Worm (Caenorhabditis elegans): Measurements from ENCODE around the gene math-44.
"Not testable (repeated sequence)": the region's sequence is repeated elsewhere in the genome, so short reads cannot be mapped to it uniquely, and the experiment has no call there.

math-44 gene

ce11 chrII:1996237-1996636 lies 7.1 kb downstream of the math-44 start, which contains the start of gene math-20:
Gene math-20 (plus strand): TSS chrII:1996537.
- TF ChIP-seq sma-3 (GFP tag; optimal IDR thresholded peaks at IDR 0.05) (no peak), nhr-11 (tag; optimal IDR thresholded peaks at IDR 0.05) (no peak), nhr-23 (tag; optimal IDR thresholded peaks at IDR 0.05) (no peak), C34F6.9 (tag; optimal IDR thresholded peaks at IDR 0.05) (no peak), unc-62 (GFP tag; optimal IDR thresholded peaks at IDR 0.05) (no peak), nhr-21 (tag; optimal IDR thresholded peaks at IDR 0.05) (no peak)

ce11 chrII:1998561-1998960 lies 9.5 kb downstream of the math-44 start, which contains the start of gene math-19:
Gene math-19 (plus strand): TSS chrII:1998861.
- not testable (repeated sequence) for TF ChIP-seq unc-55 (GFP tag; optimal IDR thresholded peaks at IDR 0.05); lsy-2 (tag; optimal IDR thresholded peaks at IDR 0.05); alr-1 (tag; optimal IDR thresholded peaks at IDR 0.05)

- TF ChIP-seq nhr-25 (tag; optimal IDR thresholded peaks at IDR 0.05); nhr-23 (tag; optimal IDR thresholded peaks at IDR 0.05); ztf-1 (GFP tag; conservative IDR thresholded peaks at IDR 0.05): not testable (repeated sequence)
Measured at ce11 chrII:2000720-2001119, 11.6 kb downstream of the math-44 start, which contains the start of gene ceh-84. Gene ceh-84 (minus strand): TSS chrII:2000820.

- no peak for TF ChIP-seq F13H6.1 (tag; optimal IDR thresholded peaks at IDR 0.05)
- TF ChIP-seq Y55F3AM.14 (GFP tag; optimal IDR thresholded peaks at IDR 0.05) = no peak
- TF ChIP-seq blmp-1 (tag; optimal IDR thresholded peaks at IDR 0.05; ENCODE audit: insufficient read depth) = no peak
- no peak for TF ChIP-seq lin-13 (GFP tag; optimal IDR thresholded peaks at IDR 0.05)
- TF ChIP-seq C34F6.9 (tag; optimal IDR thresholded peaks at IDR 0.05) = no peak
- TF ChIP-seq elt-1 (tag; optimal IDR thresholded peaks at IDR 0.05) = no peak
- TF ChIP-seq sma-3 (GFP tag; optimal IDR thresholded peaks at IDR 0.05) = no peak
- no peak for TF ChIP-seq mab-5 (tag; optimal IDR thresholded peaks at IDR 0.05)
- no peak for TF ChIP-seq peb-1 (tag; optimal IDR thresholded peaks at IDR 0.05)
- TF ChIP-seq nhr-12 (tag; optimal IDR thresholded peaks at IDR 0.05) = no peak
- TF ChIP-seq egl-27 (tag; optimal IDR thresholded peaks at IDR 0.05) = no peak
- TF ChIP-seq zag-1 (tag; optimal IDR thresholded peaks at IDR 0.05) = no peak
- TF ChIP-seq mbf-1 (tag; optimal IDR thresholded peaks at IDR 0.05) = no peak
- no peak for TF ChIP-seq nhr-11 (tag; optimal IDR thresholded peaks at IDR 0.05)
- no peak for TF ChIP-seq ZK546.5 (tag; optimal IDR thresholded peaks at IDR 0.05)
Measured at ce11 chrII:2011179-2011578, 22.1 kb downstream of the math-44 start.

- TF ChIP-seq nhr-237 (tag; optimal IDR thresholded peaks at IDR 0.05) = no peak
Measured at ce11 chrII:2012698-2013097, 23.6 kb downstream of the math-44 start, which contains the start of gene F59H6.15. Gene F59H6.15 (plus strand): TSS chrII:2012998.

- TF ChIP-seq nhr-25 (tag; optimal IDR thresholded peaks at IDR 0.05) (no peak), ztf-11 (tag; optimal IDR thresholded peaks at IDR 0.05) (no peak), aly-2 (tag; optimal IDR thresholded peaks at IDR 0.05) (no peak), peb-1 (tag; optimal IDR thresholded peaks at IDR 0.05) (no peak), elt-3 (tag; optimal IDR thresholded peaks at IDR 0.05) (no peak), C34F6.9 (tag; optimal IDR thresholded peaks at IDR 0.05) (no peak), sma-9 (GFP tag; optimal IDR thresholded peaks at IDR 0.05) (no peak), sma-9 (tag; optimal IDR thresholded peaks at IDR 0.05) (no peak), unc-62 (GFP tag; optimal IDR thresholded peaks at IDR 0.05) (no peak), lsy-2 (tag; optimal IDR thresholded peaks at IDR 0.05) (no peak), sma-3 (GFP tag; optimal IDR thresholded peaks at IDR 0.05) (no peak), egl-27 (tag; optimal IDR thresholded peaks at IDR 0.05) (no peak), zag-1 (tag; optimal IDR thresholded peaks at IDR 0.05) (no peak), sem-4 (tag; optimal IDR thresholded peaks at IDR 0.05) (no peak), lin-39 (tag; optimal IDR thresholded peaks at IDR 0.05) (no peak), gmeb-1 (tag; optimal IDR thresholded peaks at IDR 0.05) (no peak), skn-1 (tag; optimal IDR thresholded peaks at IDR 0.05) (no peak), ama-1 (optimal IDR thresholded peaks at IDR 0.05) (no peak)
Measured at ce11 chrII:2013856-2014255, 24.7 kb downstream of the math-44 start.
